Fruit fly (Drosophila melanogaster) whole organism, adult: Measurements from ENCODE around the gene Ktl.

ENCODE experiments used
- Clk ChIP-seq: fragments of 200-800 bp; sonication (Bioruptor generic); optimal IDR thresholded peaks from 2 replicates; lab custom pipeline; 2017; ENCODE audit warnings: missing biosample characterization, missing genetic modification characterization
- bab1 ChIP-seq: fragments of 200-800 bp; sonication (Bioruptor generic); optimal IDR thresholded peaks from 3 replicates; lab custom pipeline; 2019; ENCODE audit warnings: missing biosample characterization, mild to moderate bottlenecking, missing genetic modification characterization, moderate library complexity
- cic ChIP-seq: fragments of 200-800 bp; sonication (Bioruptor generic); optimal IDR thresholded peaks from 2 replicates; lab custom pipeline; 2017; ENCODE audit warnings: missing biosample characterization, mild to moderate bottlenecking, missing genetic modification characterization, moderate library complexity
- pad ChIP-seq: fragments of 200-800 bp; sonication (Bioruptor generic); optimal IDR thresholded peaks from 3 replicates; lab custom pipeline; 2017; ENCODE audit warnings: missing biosample characterization, missing genetic modification characterization, mild to moderate bottlenecking, moderate library complexity, missing genetic modification reagents

DNA sequence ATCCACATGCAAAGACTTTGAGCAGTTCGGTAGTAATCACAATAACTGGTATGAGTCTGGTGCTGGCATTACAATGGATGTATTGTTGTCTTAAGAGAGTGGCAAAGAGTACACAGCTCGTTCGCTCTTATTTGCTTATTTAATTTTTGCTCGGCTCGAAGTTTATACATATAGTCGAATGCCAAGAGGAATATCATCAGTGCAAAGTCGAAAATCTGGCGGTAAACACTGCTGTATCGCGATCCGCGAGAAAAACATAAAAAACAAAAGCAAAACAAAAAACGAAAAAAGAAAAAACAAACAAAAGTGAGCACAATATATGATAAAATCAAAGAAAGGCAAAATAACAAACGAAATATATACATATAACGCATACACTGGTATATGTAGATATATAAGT lies 17.0 kb upstream of the Ktl start, which contains the start of gene hdly:
- peak; percentile 25 for TF ChIP-seq Clk (GFP tag; lab: Kevin White, UChicago)
- peak; percentile 58 for TF ChIP-seq cic (GFP tag; lab: Kevin White, UChicago)
- TF ChIP-seq bab1, result no peak
- peak; percentile 25 for TF ChIP-seq pad
